Worm (Caenorhabditis elegans) whole organism, late embryonic: ENCODE measurements around the gene Y71H2AM.1.

Experiments
- F13H6.1 ChIP-seq: sonication (generic microtip); optimal IDR thresholded peaks from 2 replicates; lab custom pipeline; 2016; ENCODE audit warnings: missing genetic modification characterization, missing compliant biosample characterization
- nhr-232 ChIP-seq: sonication (generic microtip); optimal IDR thresholded peaks from 2 replicates; lab custom pipeline; 2016; ENCODE audit warnings: missing genetic modification characterization, missing compliant biosample characterization
- pag-3 ChIP-seq: sonication (generic microtip); optimal IDR thresholded peaks from 2 replicates; lab custom pipeline; 2016; ENCODE audit warnings: missing compliant biosample characterization, missing genetic modification characterization, borderline replicate concordance
- pqm-1 ChIP-seq: sonication (generic microtip); optimal IDR thresholded peaks from 2 replicates; lab custom pipeline; 2016; ENCODE audit warnings: missing genetic modification characterization, missing compliant biosample characterization

DNA sequence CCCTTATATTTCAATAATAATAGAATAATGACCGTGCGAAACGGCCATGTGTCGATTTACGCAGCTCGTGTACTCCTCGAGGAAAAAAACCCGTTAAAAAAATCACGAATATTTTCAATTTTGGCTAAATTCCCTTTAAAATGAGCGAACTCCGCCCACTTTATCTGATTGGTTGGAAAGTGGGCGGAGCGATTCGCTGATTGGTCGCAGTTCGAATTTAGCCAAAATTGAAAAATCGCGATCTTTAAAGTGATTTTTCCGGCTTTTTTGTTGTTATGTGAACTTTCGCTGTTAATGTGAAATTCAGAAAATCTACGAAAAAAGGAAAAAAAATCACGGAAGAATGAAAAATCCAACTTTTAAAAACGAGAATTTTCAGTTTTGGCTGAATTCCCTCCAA lies 9.0 kb upstream of the Y71H2AM.1 start:
- TF ChIP-seq F13H6.1 (tag; lab: Kevin White, UChicago) (no peak), nhr-232 (tag; lab: Kevin White, UChicago) (no peak), pag-3 (tag; lab: Kevin White, UChicago) (no peak), pqm-1 (tag; lab: Kevin White, UChicago) (no peak)
